Worm (Caenorhabditis elegans) whole organism, young adult: Measurements from ENCODE around the gene T06E6.15.
A peak's percentile ranks its signal among the peaks of the same experiment; 100 is the strongest.

Experiments used
- B0019.2 ChIP-seq: fragments of 200-800 bp; sonication (Bioruptor generic); conservative IDR thresholded peaks from 2 replicates; pipeline ENCODE4 v1.3.6; 2022; ENCODE audit warnings: missing genetic modification reagents, missing genetic modification characterization, missing compliant biosample characterization
- B0261.1 ChIP-seq: sonication (generic microtip); optimal IDR thresholded peaks from 2 replicates; lab custom pipeline; 2016; ENCODE audit warnings: mild to moderate bottlenecking, missing genetic modification characterization, moderate library complexity, missing compliant biosample characterization
- F10E7.11 ChIP-seq: sonication (generic microtip); optimal IDR thresholded peaks from 2 replicates; lab custom pipeline; 2017; ENCODE audit warnings: mild to moderate bottlenecking, missing genetic modification characterization, moderate library complexity, missing compliant biosample characterization
- F33H1.4 ChIP-seq: fragments of 200-800 bp; sonication (Bioruptor generic); IDR thresholded peaks from 2 replicates; pipeline ENCODE4 v1.3.6; 2022; ENCODE audit warnings: missing genetic modification reagents, missing genetic modification characterization, missing compliant biosample characterization
- F49E8.2 ChIP-seq: sonication (generic microtip); optimal IDR thresholded peaks from 3 replicates; lab custom pipeline; 2017; ENCODE audit warnings: missing genetic modification characterization, mild to moderate bottlenecking, missing compliant biosample characterization, antibody characterized with exemption, moderate library complexity; ENCODE audit not compliant: insufficient read depth
- F55B11.4 ChIP-seq: sonication (generic microtip); optimal IDR thresholded peaks from 2 replicates; lab custom pipeline; 2016; ENCODE audit warnings: missing compliant biosample characterization, missing genetic modification characterization, borderline replicate concordance; ENCODE audit not compliant: insufficient read depth
- F57C9.4 ChIP-seq: sonication (generic microtip); optimal IDR thresholded peaks from 2 replicates; lab custom pipeline; 2017; ENCODE audit warnings: mild to moderate bottlenecking, missing genetic modification characterization, missing compliant biosample characterization
- K12H6.12 ChIP-seq: fragments of 200-800 bp; sonication (Bioruptor generic); optimal IDR thresholded peaks from 2 replicates; lab custom pipeline; 2018; ENCODE audit warnings: mild to moderate bottlenecking, missing genetic modification characterization, missing compliant biosample characterization
- T07F8.4 ChIP-seq: sonication (generic microtip); optimal IDR thresholded peaks from 2 replicates; lab custom pipeline; 2016; ENCODE audit warnings: mild to moderate bottlenecking, missing genetic modification characterization, moderate library complexity, missing compliant biosample characterization
- Y56A3A.18 ChIP-seq: fragments of 200-800 bp; sonication (Bioruptor generic); IDR thresholded peaks from 2 replicates; pipeline ENCODE4 v1.3.6; 2022; ENCODE audit warnings: missing genetic modification reagents, missing genetic modification characterization, missing compliant biosample characterization
- Y67H2A.10 ChIP-seq: fragments of 200-800 bp; sonication (Bioruptor generic); conservative IDR thresholded peaks from 2 replicates; pipeline ENCODE4 v1.3.6; 2022; ENCODE audit warnings: missing genetic modification reagents, missing genetic modification characterization, missing compliant biosample characterization
- Y95B8A.8 ChIP-seq: fragments of 200-800 bp; sonication (Bioruptor generic); IDR thresholded peaks from 2 replicates; pipeline ENCODE4 v1.3.6; 2022; ENCODE audit warnings: missing genetic modification reagents, missing genetic modification characterization, missing compliant biosample characterization
- attf-6 ChIP-seq: fragments of 200-800 bp; sonication (Bioruptor generic); IDR thresholded peaks from 2 replicates; pipeline ENCODE4 v1.3.6; 2022; ENCODE audit warnings: missing genetic modification reagents, missing genetic modification characterization, missing compliant biosample characterization
- bed-1 ChIP-seq: fragments of 200-800 bp; sonication (Bioruptor generic); IDR thresholded peaks from 2 replicates; pipeline ENCODE4 v1.3.6; 2022; ENCODE audit warnings: missing genetic modification reagents, missing genetic modification characterization, missing compliant biosample characterization
- cebp-1 ChIP-seq, 2 experiments: fragments of 200-800 bp in 1 of 2; sonication (Bioruptor generic) in 1 of 2; sonication (generic microtip) in 1 of 2; IDR thresholded peaks in 1 of 2; optimal IDR thresholded peaks in 1 of 2; 2 replicates each; pipeline versions ENCODE4 v1.3.6 to Lab custom; 2017 to 2022; ENCODE audit warnings: missing compliant biosample characterization in 2 of 2, missing genetic modification characterization in 2 of 2, mild to moderate bottlenecking in 1 of 2, missing genetic modification reagents in 1 of 2, moderate library complexity in 1 of 2
- ceh-100 ChIP-seq: fragments of 200-800 bp; sonication (Bioruptor generic); IDR thresholded peaks from 2 replicates; pipeline ENCODE4 v1.3.6; 2022; ENCODE audit warnings: missing genetic modification reagents, missing genetic modification characterization, missing compliant biosample characterization
- die-1 ChIP-seq: sonication (generic microtip); optimal IDR thresholded peaks from 2 replicates; lab custom pipeline; 2016; ENCODE audit warnings: missing genotype, mild to moderate bottlenecking, missing genetic modification characterization, missing compliant biosample characterization
- dox-1 ChIP-seq: fragments of 200-800 bp; sonication (Bioruptor generic); IDR thresholded peaks from 2 replicates; pipeline ENCODE4 v1.3.6; 2022; ENCODE audit warnings: missing genetic modification reagents, missing genetic modification characterization, missing compliant biosample characterization
- dpl-1 ChIP-seq: fragments of 150-350 bp; optimal IDR thresholded peaks from 2 replicates; lab custom pipeline; 2014; ENCODE audit warnings: missing biosample characterization, missing genetic modification reagents, missing genetic modification characterization
- him-1 ChIP-seq: sonication (generic microtip); optimal IDR thresholded peaks from 2 replicates; lab custom pipeline; 2016; ENCODE audit warnings: missing genotype, missing genetic modification reagents, missing genetic modification characterization, missing compliant biosample characterization
- hrde-1 ChIP-seq: sonication (generic microtip); optimal IDR thresholded peaks from 2 replicates; lab custom pipeline; 2016; ENCODE audit warnings: missing genetic modification characterization, mild to moderate bottlenecking, missing compliant biosample characterization, moderate library complexity, missing genotype, missing genetic modification reagents, borderline replicate concordance
- hsf-1 ChIP-seq: fragments of 200-800 bp; sonication (Bioruptor generic); IDR thresholded peaks from 2 replicates; pipeline ENCODE4 v1.3.6; 2022; ENCODE audit warnings: missing genetic modification reagents, missing genetic modification characterization, missing compliant biosample characterization
- lag-1 ChIP-seq: fragments of 200-800 bp; sonication (Bioruptor generic); IDR thresholded peaks from 2 replicates; pipeline ENCODE4 v1.3.6; 2022; ENCODE audit warnings: missing genetic modification reagents, missing genetic modification characterization, missing compliant biosample characterization
- lin-35 ChIP-seq, 3 experiments: fragments of 150-350 bp in 2 of 3; sonication (generic microtip) in 1 of 3; optimal IDR thresholded peaks; 2 replicates each; lab custom pipeline; 2014 to 2018; ENCODE audit warnings: missing biosample characterization in 3 of 3, missing genetic modification characterization in 3 of 3, missing genetic modification reagents in 3 of 3
- lsy-27 ChIP-seq: sonication (generic microtip); optimal IDR thresholded peaks from 2 replicates; lab custom pipeline; 2017; ENCODE audit warnings: missing genetic modification characterization, mild to moderate bottlenecking, missing compliant biosample characterization, antibody characterized with exemption, missing genotype, borderline replicate concordance; ENCODE audit not compliant: insufficient read depth
- madf-10 ChIP-seq: sonication (generic microtip); optimal IDR thresholded peaks from 2 replicates; lab custom pipeline; 2016; ENCODE audit warnings: mild to moderate bottlenecking, missing genetic modification characterization, missing compliant biosample characterization
- madf-8 ChIP-seq: fragments of 200-800 bp; sonication (Bioruptor generic); conservative IDR thresholded peaks from 2 replicates; pipeline ENCODE4 v1.3.6; 2022; ENCODE audit warnings: missing genetic modification reagents, missing genetic modification characterization, missing compliant biosample characterization
- mcd-1 ChIP-seq: fragments of 200-800 bp; sonication (Bioruptor generic); IDR thresholded peaks from 2 replicates; pipeline ENCODE4 v1.3.6; 2022; ENCODE audit warnings: missing genetic modification reagents, missing genetic modification characterization, missing compliant biosample characterization
- nfya-1 ChIP-seq: sonication (generic microtip); optimal IDR thresholded peaks from 2 replicates; lab custom pipeline; 2017; ENCODE audit warnings: antibody characterized with exemption, missing compliant biosample characterization, missing genetic modification characterization, borderline replicate concordance; ENCODE audit not compliant: insufficient read depth
- nfya-2 ChIP-seq: fragments of 200-800 bp; sonication (Bioruptor generic); IDR thresholded peaks from 2 replicates; pipeline ENCODE4 v1.3.6; 2022; ENCODE audit warnings: missing genetic modification reagents, missing genetic modification characterization, missing compliant biosample characterization
- nfyb-1 ChIP-seq: fragments of 200-800 bp; sonication (Bioruptor generic); IDR thresholded peaks from 2 replicates; pipeline ENCODE4 v1.3.6; 2022; ENCODE audit warnings: missing genetic modification reagents, missing genetic modification characterization, missing compliant biosample characterization
- nhr-27 ChIP-seq: fragments of 200-800 bp; sonication (Bioruptor generic); optimal IDR thresholded peaks from 2 replicates; lab custom pipeline; 2018; ENCODE audit warnings: mild to moderate bottlenecking, missing genetic modification characterization, moderate library complexity, missing compliant biosample characterization
- nhr-80 ChIP-seq: sonication (generic microtip); optimal IDR thresholded peaks from 2 replicates; lab custom pipeline; 2016; ENCODE audit warnings: missing genetic modification characterization, missing compliant biosample characterization
- pha-4 ChIP-seq: fragments of 150-350 bp; sonication (generic microtip); optimal IDR thresholded peaks from 2 replicates; lab custom pipeline; 2014; ENCODE audit warnings: missing biosample characterization, missing genetic modification reagents, missing genetic modification characterization
- rpc-1 ChIP-seq, 2 experiments: fragments of 150-350 bp in 1 of 2; sonication (generic microtip) in 1 of 2; optimal IDR thresholded peaks; 2 replicates each; lab custom pipeline; 2014 to 2018; ENCODE audit warnings: missing biosample characterization in 1 of 2, missing genetic modification characterization in 1 of 2, missing genetic modification reagents in 1 of 2, missing genotype in 1 of 2
- sdz-38 ChIP-seq: sonication (generic microtip); optimal IDR thresholded peaks from 2 replicates; lab custom pipeline; 2016; ENCODE audit warnings: missing genotype, missing genetic modification characterization, missing compliant biosample characterization
- sea-2 ChIP-seq: fragments of 200-800 bp; sonication (Bioruptor generic); IDR thresholded peaks from 2 replicates; pipeline ENCODE4 v1.3.6; 2022; ENCODE audit warnings: missing genetic modification characterization, missing compliant biosample characterization
- snpc-1.1 ChIP-seq: sonication (generic microtip); optimal IDR thresholded peaks from 2 replicates; lab custom pipeline; 2017; ENCODE audit warnings: missing genetic modification characterization, mild to moderate bottlenecking, missing compliant biosample characterization, antibody characterized with exemption, moderate library complexity, missing genotype, missing genetic modification reagents; ENCODE audit not compliant: insufficient read depth
- snpc-1.3 ChIP-seq: sonication (generic microtip); optimal IDR thresholded peaks from 2 replicates; lab custom pipeline; 2017; ENCODE audit warnings: missing genetic modification characterization, mild to moderate bottlenecking, missing compliant biosample characterization, antibody characterized with exemption, moderate library complexity, missing genotype, missing genetic modification reagents; ENCODE audit not compliant: insufficient read depth
- tbp1 ChIP-seq: fragments of 200-800 bp; sonication (Bioruptor generic); optimal IDR thresholded peaks from 2 replicates; lab custom pipeline; 2018; ENCODE audit warnings: mild to moderate bottlenecking, missing genetic modification characterization, missing compliant biosample characterization
- tbx-9 ChIP-seq: sonication (generic microtip); optimal IDR thresholded peaks from 2 replicates; lab custom pipeline; 2016; ENCODE audit warnings: borderline replicate concordance, missing genetic modification characterization, inconsistent platforms, missing compliant biosample characterization
- ztf-18 ChIP-seq: sonication (generic microtip); optimal IDR thresholded peaks from 2 replicates; lab custom pipeline; 2016; ENCODE audit warnings: missing genotype, mild to moderate bottlenecking, missing genetic modification characterization, missing compliant biosample characterization
- ztf-26 ChIP-seq: sonication (generic microtip); optimal IDR thresholded peaks from 2 replicates; lab custom pipeline; 2017; ENCODE audit warnings: missing genetic modification characterization, missing compliant biosample characterization
- ztf-3 ChIP-seq: fragments of 200-800 bp; sonication (Bioruptor generic); optimal IDR thresholded peaks from 2 replicates; lab custom pipeline; 2018; ENCODE audit warnings: mild to moderate bottlenecking, missing genetic modification characterization, missing compliant biosample characterization

The T06E6.15 gene

ce11 chrV:15397139-15397538 is 2.5 kb downstream of the T06E6.15 start (continued):
- TF ChIP-seq hrde-1 (tag; lab: Kevin White, UChicago) (peak; percentile 82), tbx-9 (tag; lab: Kevin White, UChicago) (no peak), sea-2 (GFP tag; lab: Robert Waterston, UW) (no peak), pha-4 (tag; lab: Kevin White, UChicago) (no peak), tbp1 (GFP tag; lab: Kevin White, UChicago) (peak; percentile 48), B0261.1 (peak; percentile 12), B0019.2 (GFP tag; lab: Robert Waterston, UW) (no peak), mcd-1 (GFP tag; lab: Robert Waterston, UW) (no peak), rpc-1 (optimal IDR thresholded peaks at IDR 0.05; lab: Kevin White, UChicago) (no peak), rpc-1 (tag; optimal IDR thresholded peaks at IDR 0.05; lab: Kevin White, UChicago) (peak; percentile 10), lag-1 (GFP tag; lab: Robert Waterston, UW) (no peak), F10E7.11 (tag; lab: Kevin White, UChicago) (peak; percentile 17), nfya-2 (GFP tag; lab: Robert Waterston, UW) (no peak), Y56A3A.18 (GFP tag; lab: Robert Waterston, UW) (no peak), lsy-27 (tag; lab: Kevin White, UChicago) (no peak), Y67H2A.10 (no peak), F33H1.4 (no peak), snpc-1.3 (tag; lab: Kevin White, UChicago) (no peak), bed-1 (GFP tag; lab: Robert Waterston, UW) (no peak), F55B11.4 (tag; lab: Kevin White, UChicago) (no peak), madf-10 (tag; lab: Kevin White, UChicago) (no peak), ceh-100 (GFP tag; lab: Robert Waterston, UW) (no peak; the same call in 1 of the 2 replicates), Y95B8A.8 (GFP tag; lab: Robert Waterston, UW) (peak; percentile 56; the same call in 1 of the 2 replicates), madf-8 (GFP tag; lab: Robert Waterston, UW) (peak; percentile 34; the same call in 1 of the 2 replicates), him-1 (peak; percentile 37), sdz-38 (no peak)

ce11 chrV:15395347-15395746 is 4.2 kb downstream of the T06E6.15 start, which contains the start of gene cyb-3:
cyb-3 (plus strand) TSS chrV:15395696.
- TF ChIP-seq lin-35 (GFP tag; optimal IDR thresholded peaks at IDR 0.05; lab: Kevin White, UChicago) = peak in 1 of 3 experiments; percentile 69
- no peak for TF ChIP-seq tbx-9 (tag; lab: Kevin White, UChicago)
- TF ChIP-seq F57C9.4 (tag; lab: Kevin White, UChicago) = no peak
- no peak for TF ChIP-seq T07F8.4 (tag; lab: Kevin White, UChicago)
- peak; percentile 80 for TF ChIP-seq F49E8.2
- TF ChIP-seq dox-1 (GFP tag; lab: Robert Waterston, UW) = peak; percentile 60; the same call in 1 of the 2 replicates
- TF ChIP-seq ztf-3 (GFP tag; lab: Kevin White, UChicago) = no peak
- TF ChIP-seq nhr-27 (tag; lab: Kevin White, UChicago) = no peak
- no peak for TF ChIP-seq nfyb-1
- no peak for TF ChIP-seq F55B11.4 (tag; lab: Kevin White, UChicago)
- no peak for TF ChIP-seq die-1
- TF ChIP-seq hrde-1 (tag; lab: Kevin White, UChicago) = no peak
- TF ChIP-seq madf-8 (GFP tag; lab: Robert Waterston, UW) = peak; percentile 92
- no peak for TF ChIP-seq snpc-1.1
- TF ChIP-seq bed-1 (GFP tag; lab: Robert Waterston, UW) = no peak
- peak; percentile 84 for TF ChIP-seq mcd-1 (GFP tag; lab: Robert Waterston, UW)
- peak; percentile 86 for TF ChIP-seq hsf-1 (GFP tag; lab: Robert Waterston, UW)
- TF ChIP-seq nfya-1 (tag; lab: Kevin White, UChicago) = no peak
- no peak for TF ChIP-seq attf-6 (GFP tag; lab: Robert Waterston, UW)
- TF ChIP-seq dpl-1 (GFP tag; lab: Kevin White, UChicago) = peak; percentile 85
- no peak for TF ChIP-seq nhr-80 (tag; lab: Kevin White, UChicago)
- TF ChIP-seq sea-2 (GFP tag; lab: Robert Waterston, UW) = no peak
- peak; percentile 20 for TF ChIP-seq ztf-18 (tag; lab: Kevin White, UChicago)
- no peak for TF ChIP-seq K12H6.12 (tag; lab: Kevin White, UChicago)
- TF ChIP-seq cebp-1 (GFP tag; IDR thresholded peaks at IDR 0.05; lab: Robert Waterston, UW) = no peak
- TF ChIP-seq cebp-1 (tag; optimal IDR thresholded peaks at IDR 0.05; lab: Kevin White, UChicago) = no peak
- TF ChIP-seq ztf-26 (tag; lab: Kevin White, UChicago) = no peak
